Fruit fly (Drosophila melanogaster) whole organism, wandering third instar larva: ENCODE results near the gene CG10874.

ENCODE experiments used
- Dif ChIP-seq: fragments of 200-275, 200-300 bp; sonication (Bioruptor generic); optimal IDR thresholded peaks from 2 replicates; lab custom pipeline; 2018; ENCODE audit warnings: missing biosample characterization, missing genetic modification characterization; ENCODE audit not compliant: partially characterized antibody
- Vsx2 ChIP-seq: fragments of 200-300, 225-300 bp; sonication (Bioruptor generic); optimal IDR thresholded peaks from 2 replicates; lab custom pipeline; 2018; ENCODE audit warnings: missing biosample characterization, missing genetic modification characterization; ENCODE audit not compliant: partially characterized antibody
- h ChIP-seq: fragments of 200-800 bp; sonication (Bioruptor generic); optimal IDR thresholded peaks from 3 replicates; lab custom pipeline; 2016; ENCODE audit warnings: missing biosample characterization, mild to moderate bottlenecking, missing genetic modification characterization
- psq ChIP-seq: fragments of 200-800 bp; sonication (Bioruptor generic); optimal IDR thresholded peaks from 3 replicates; lab custom pipeline; 2017; ENCODE audit warnings: missing biosample characterization, mild to moderate bottlenecking, missing genetic modification characterization, moderate library complexity
- usp ChIP-seq: fragments of >200 bp; optimal IDR thresholded peaks from 2 replicates; lab custom pipeline; 2017; ENCODE audit warnings: missing biosample characterization, missing genetic modification characterization

DNA sequence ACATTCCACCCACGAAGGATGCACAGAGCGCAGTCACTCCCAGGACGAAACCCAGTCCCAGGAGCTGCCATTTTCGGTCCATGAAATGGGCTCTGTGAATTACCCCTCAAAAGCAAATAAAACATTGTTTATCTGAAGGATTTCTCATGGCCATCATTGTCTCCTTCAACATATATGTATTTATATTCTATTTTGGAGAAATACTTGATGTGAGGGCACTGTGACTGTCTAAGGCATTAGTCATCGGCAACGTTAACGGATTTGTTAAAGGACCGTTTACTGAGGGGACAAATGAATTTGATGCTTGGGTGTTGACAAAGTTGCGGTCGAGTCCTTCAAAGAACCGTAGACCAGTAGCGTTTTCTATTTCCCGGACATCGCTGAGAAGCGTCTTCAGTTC is 47.1 kb upstream of the CG10874 start, which contains the start of gene Tengl2:
- TF ChIP-seq Dif (no peak), h (GFP tag; lab: Kevin White, UChicago) (no peak), usp (GFP tag; lab: Kevin White, UChicago) (no peak), psq (GFP tag; lab: Kevin White, UChicago) (no peak), Vsx2 (GFP tag; lab: Kevin White, UChicago) (no peak)
